Fruit fly (Drosophila melanogaster): ENCODE measurements around the gene naz.

The naz gene

DNA sequence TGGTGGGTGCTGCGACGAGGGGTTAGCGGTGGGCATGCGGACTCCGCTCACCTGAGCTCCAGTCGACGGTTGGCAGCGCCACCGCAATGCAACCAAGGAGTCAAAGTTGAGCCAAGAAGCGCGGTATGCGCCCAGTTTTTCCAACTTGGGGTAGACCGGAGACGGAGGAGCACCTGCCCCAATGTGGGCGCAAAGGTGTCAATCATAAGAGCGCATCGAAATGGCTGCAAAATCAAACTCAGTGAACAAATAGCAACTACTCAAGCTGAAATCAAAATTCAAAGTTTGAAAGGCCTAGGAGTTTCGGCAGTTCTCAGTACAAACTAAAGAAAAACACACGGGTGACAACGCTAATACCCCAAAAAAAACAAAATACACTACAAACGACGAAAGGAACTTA, 33.0 kb upstream of the naz start, which contains the start of gene hmw:
TSS of gene hmw (plus strand) at position 301 of the 400 bp plus-strand sequence.
- TF ChIP-seq CG33017 (tag; optimal IDR thresholded peaks at IDR 0.05) = no peak
- TF ChIP-seq Mnt (GFP tag; optimal IDR thresholded peaks at IDR 0.05) = no peak
- TF ChIP-seq Crg-1 (GFP tag; optimal IDR thresholded peaks at IDR 0.05) = no peak
- no peak for TF ChIP-seq cnc (optimal IDR thresholded peaks at IDR 0.05)
- no peak for TF ChIP-seq CG11617 (GFP tag; optimal IDR thresholded peaks at IDR 0.05)
- no peak for TF ChIP-seq kay (GFP tag; ENCODE audit: borderline replicate concordance)
- no peak for TF ChIP-seq CG5204 (GFP tag; optimal IDR thresholded peaks at IDR 0.05)
- TF ChIP-seq CG12768 (GFP tag; optimal IDR thresholded peaks at IDR 0.05) = no peak

DNA sequence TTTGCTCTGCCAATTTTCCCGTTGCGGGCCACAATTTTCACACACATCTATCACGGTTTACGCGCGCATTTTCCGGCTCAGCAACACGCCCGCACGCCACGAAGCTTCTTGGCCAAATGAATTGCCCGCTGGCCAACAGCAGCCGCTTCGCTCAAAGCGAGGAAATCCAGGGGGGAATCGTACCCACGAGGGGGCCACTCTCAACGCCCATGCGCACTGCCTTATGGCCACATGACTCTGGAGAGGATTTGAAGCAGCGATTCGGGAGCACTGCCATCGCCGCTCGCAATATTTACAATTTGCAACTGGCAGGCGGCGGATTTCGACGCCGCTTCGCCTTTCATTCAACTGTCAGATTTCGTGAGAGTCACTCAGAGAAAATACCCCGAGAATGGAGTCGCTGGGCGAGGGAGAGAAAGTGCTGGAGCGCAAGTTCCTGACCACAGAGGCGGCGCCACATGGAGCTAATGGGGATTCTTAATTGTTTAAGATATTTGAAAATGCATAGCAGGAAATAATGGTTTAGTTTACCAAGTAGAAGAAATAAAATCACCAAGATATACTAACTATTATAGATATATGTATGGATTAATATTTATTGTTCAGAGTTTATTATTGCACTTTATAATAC, 32.0 kb upstream of the naz start, which contains the start of gene CG15803:
TSS of gene CG15803 (minus strand) at position 99 of the 631 bp plus-strand sequence.
- TF ChIP-seq cnc (optimal IDR thresholded peaks at IDR 0.05) (no peak), cic (GFP tag; optimal IDR thresholded peaks at IDR 0.05) (no peak), CG7101 (tag; optimal IDR thresholded peaks at IDR 0.05) (no peak), CG12768 (GFP tag; optimal IDR thresholded peaks at IDR 0.05) (no peak), CG7045 (GFP tag; optimal IDR thresholded peaks at IDR 0.05) (peak; percentile 28), Mnt (GFP tag; optimal IDR thresholded peaks at IDR 0.05) (peak; percentile 2)

DNA sequence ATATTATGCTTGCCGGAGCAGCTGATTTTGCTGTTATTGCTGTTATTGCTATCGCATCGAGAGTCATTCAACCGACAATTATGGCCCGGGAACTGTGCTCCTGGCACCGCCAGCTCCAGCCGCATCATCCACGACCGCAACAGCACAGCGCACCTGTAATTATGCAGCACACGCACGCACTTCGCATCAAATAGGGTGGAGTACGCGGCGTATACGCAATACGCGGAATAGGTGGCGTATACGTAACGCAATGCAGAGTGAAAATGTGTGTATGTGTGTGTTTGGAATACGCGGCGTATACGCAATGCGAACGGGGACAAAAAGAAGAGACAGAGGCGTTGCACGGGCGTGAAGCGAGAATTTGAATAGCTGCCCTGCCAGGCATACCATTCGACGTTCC, 27.0 kb upstream of the naz start:
- TF ChIP-seq CG7045 (GFP tag; optimal IDR thresholded peaks at IDR 0.05) (no peak), Clk (GFP tag; optimal IDR thresholded peaks at IDR 0.05) (no peak), CG33017 (tag; optimal IDR thresholded peaks at IDR 0.05) (no peak), cnc (optimal IDR thresholded peaks at IDR 0.05) (no peak), CG7101 (tag; optimal IDR thresholded peaks at IDR 0.05) (no peak), bab1 (GFP tag; optimal IDR thresholded peaks at IDR 0.05) (no peak), tj (GFP tag; optimal IDR thresholded peaks at IDR 0.05) (no peak), Hr96 (GFP tag; optimal IDR thresholded peaks at IDR 0.05) (no peak), CG5204 (GFP tag; optimal IDR thresholded peaks at IDR 0.05) (no peak), cic (GFP tag; optimal IDR thresholded peaks at IDR 0.05) (no peak), CG11617 (GFP tag; optimal IDR thresholded peaks at IDR 0.05) (no peak), toe (GFP tag; optimal IDR thresholded peaks at IDR 0.05) (no peak), CG14711 (tag; optimal IDR thresholded peaks at IDR 0.05) (no peak), kay (GFP tag; ENCODE audit: borderline replicate concordance) (no peak), pad (GFP tag; optimal IDR thresholded peaks at IDR 0.05) (no peak), Mnt (GFP tag; optimal IDR thresholded peaks at IDR 0.05) (no peak), Crg-1 (GFP tag; optimal IDR thresholded peaks at IDR 0.05) (no peak), CG12768 (GFP tag; optimal IDR thresholded peaks at IDR 0.05) (no peak)

DNA sequence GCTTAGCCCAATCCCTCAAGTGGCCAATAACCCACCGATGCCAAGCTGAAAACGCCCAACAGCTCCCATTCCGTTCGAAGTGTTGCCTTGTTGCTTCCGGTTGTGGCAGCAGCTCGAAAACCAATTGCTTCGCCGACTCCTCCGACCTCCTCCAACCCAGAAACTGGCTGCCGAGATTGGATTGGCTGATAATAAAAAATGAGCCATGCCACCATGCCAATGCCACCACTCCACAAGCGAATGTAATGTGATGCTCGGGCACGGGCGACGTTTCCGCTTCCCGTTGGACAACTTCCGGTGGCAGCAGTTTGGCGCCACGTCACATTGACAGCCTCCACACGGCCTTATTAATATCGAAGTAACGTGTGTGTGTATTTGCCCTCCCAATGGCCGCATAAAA, 9.8 kb upstream of the naz start:
- TF ChIP-seq kay (GFP tag; ENCODE audit: borderline replicate concordance) (no peak), cnc (optimal IDR thresholded peaks at IDR 0.05) (no peak), CG5204 (GFP tag; optimal IDR thresholded peaks at IDR 0.05) (no peak), CG7045 (GFP tag; optimal IDR thresholded peaks at IDR 0.05) (no peak), ovo (GFP tag; optimal IDR thresholded peaks at IDR 0.05) (no peak), toe (GFP tag; optimal IDR thresholded peaks at IDR 0.05) (no peak)

DNA sequence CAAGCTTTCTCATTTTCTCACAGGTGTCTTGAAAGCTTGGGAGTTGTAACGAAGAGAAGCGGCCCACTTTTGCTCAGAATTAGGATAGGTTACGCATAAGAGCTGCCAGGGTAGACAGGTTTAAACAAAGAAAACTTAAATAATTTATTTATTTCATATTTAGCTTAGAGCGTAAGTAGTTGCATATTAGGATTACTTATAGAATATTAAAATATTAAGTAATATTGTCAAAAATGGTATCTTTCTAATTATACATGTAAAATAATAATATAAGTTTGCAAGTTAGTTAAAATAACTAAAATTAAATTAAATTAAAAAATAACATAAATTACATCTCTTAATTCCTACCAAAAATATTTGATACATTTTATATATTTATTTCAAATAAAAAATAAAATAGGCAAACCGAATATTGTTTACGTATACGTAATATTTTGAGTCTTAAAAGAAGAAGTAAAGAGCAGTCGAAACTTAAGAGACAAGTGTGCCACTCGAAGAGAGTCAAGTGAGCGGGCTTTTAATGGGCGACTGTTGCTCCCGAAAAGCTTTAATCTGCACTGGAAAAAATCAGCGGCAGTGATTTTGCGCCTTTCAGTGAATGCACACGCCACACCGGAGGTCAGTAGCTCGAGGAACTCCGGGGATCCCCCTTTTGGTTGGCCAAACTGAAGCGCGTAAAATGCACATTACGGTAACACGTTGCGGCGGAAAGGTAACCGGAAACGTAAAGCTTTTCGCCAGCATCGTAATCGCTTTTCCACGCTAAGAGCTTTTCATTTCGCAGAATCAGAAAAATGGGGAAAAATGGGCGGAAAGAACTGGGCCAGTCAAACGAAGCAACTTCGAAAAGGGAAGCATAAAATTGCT, 13.7 kb downstream of the naz start:
- TF ChIP-seq CG33017 (tag; optimal IDR thresholded peaks at IDR 0.05) (peak; percentile 84), CG14711 (tag; optimal IDR thresholded peaks at IDR 0.05) (peak; percentile 70), cnc (optimal IDR thresholded peaks at IDR 0.05) (no peak), CG7045 (GFP tag; optimal IDR thresholded peaks at IDR 0.05) (peak; percentile 13), toe (GFP tag; optimal IDR thresholded peaks at IDR 0.05) (no peak), Hr96 (GFP tag; optimal IDR thresholded peaks at IDR 0.05) (peak; percentile 1), CG7101 (tag; optimal IDR thresholded peaks at IDR 0.05) (peak; percentile 46), CG12768 (GFP tag; optimal IDR thresholded peaks at IDR 0.05) (peak; percentile 31), tj (GFP tag; optimal IDR thresholded peaks at IDR 0.05) (no peak), bab1 (GFP tag; optimal IDR thresholded peaks at IDR 0.05) (no peak), cic (GFP tag; optimal IDR thresholded peaks at IDR 0.05) (peak; percentile 2), CG5204 (GFP tag; optimal IDR thresholded peaks at IDR 0.05) (peak; percentile 18), CG11617 (GFP tag; optimal IDR thresholded peaks at IDR 0.05) (no peak), pad (GFP tag; optimal IDR thresholded peaks at IDR 0.05) (no peak)

DNA sequence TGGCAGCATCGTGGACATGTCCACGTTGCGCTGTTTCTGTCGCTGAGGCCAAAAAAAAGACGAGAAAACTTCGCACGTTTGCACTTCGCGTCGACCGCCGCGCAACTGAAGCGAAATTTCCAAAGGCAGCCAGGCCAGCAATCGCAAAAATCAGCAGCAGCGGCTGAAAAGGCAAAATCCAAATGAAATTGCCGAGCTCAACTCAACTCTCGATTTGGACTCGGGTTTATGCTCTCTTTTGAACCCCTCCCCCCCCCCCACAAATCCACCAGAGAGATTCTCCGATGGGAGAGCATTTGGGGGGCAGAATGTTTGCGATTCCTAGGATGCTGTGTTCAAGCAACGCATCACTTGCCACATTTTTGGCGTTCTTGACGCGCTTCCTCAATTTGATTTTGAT, 14.4 kb downstream of the naz start, which contains the start of gene PKD:
TSS of gene PKD (minus strand) at position 88 of the 400 bp plus-strand sequence.
- TF ChIP-seq Mnt (GFP tag; optimal IDR thresholded peaks at IDR 0.05) (peak; percentile 28), pad (GFP tag; optimal IDR thresholded peaks at IDR 0.05) (no peak)

DNA sequence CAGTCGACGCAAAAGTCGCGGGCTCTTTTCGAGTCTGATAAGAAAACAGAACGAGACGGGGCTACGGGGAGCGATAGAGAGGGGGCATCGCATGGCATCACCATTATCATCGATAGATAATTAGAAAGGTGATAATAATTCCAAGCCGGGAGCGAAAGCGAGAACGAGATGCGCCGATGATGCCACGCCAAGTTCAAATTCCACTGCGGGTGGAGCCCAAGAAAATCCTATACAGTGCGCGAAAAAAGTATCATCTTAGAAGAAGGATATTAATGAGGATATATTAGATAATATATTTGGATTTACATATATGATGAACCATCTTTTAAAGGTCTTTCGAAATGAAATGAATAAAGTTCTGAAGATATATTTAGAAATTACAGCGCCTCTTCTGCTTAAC, 16.0 kb downstream of the naz start:
- TF ChIP-seq CG33017 (tag; optimal IDR thresholded peaks at IDR 0.05) = no peak
- TF ChIP-seq ovo (GFP tag; optimal IDR thresholded peaks at IDR 0.05) = no peak
- TF ChIP-seq kay (GFP tag; ENCODE audit: borderline replicate concordance) = peak; percentile 84

Data from whole organism, adult.